Fruit fly (Drosophila melanogaster) whole organism, pupa: ENCODE data around the gene mRpL19.

Experiments
- Ets98B ChIP-seq: fragments of 200-800 bp; sonication (Bioruptor generic); IDR thresholded peaks from 2 replicates; pipeline ENCODE4 v1.3.6; 2022; ENCODE audit warnings: missing biosample characterization, missing genetic modification characterization
- fd96Ca ChIP-seq: fragments of 200-800 bp; sonication (Bioruptor generic); IDR thresholded peaks from 3 replicates; pipeline ENCODE4 v1.3.6; 2022; ENCODE audit warnings: missing biosample characterization, missing genetic modification characterization
- gl ChIP-seq: fragments of 200-800 bp; sonication (Bioruptor generic); optimal IDR thresholded peaks from 2 replicates; lab custom pipeline; 2018; ENCODE audit warnings: missing biosample characterization, mild to moderate bottlenecking, missing genetic modification characterization
- rn ChIP-seq: fragments of 200-800 bp; sonication (Bioruptor generic); IDR thresholded peaks from 2 replicates; pipeline ENCODE4 v1.3.6; 2022; ENCODE audit warnings: missing biosample characterization, missing genetic modification characterization

- TF ChIP-seq Ets98B (GFP tag; lab: Robert Waterston, UW) = no peak
- TF ChIP-seq fd96Ca = no peak
- TF ChIP-seq rn (GFP tag; lab: Robert Waterston, UW) = no peak
- TF ChIP-seq gl = no peak
These were observed 12.5 kb downstream of the mRpL19 start for dm6 chr3R:8686446-8686845.
